Worm (Caenorhabditis elegans) whole organism, L1 larva: Measurements from ENCODE around the gene acs-9.
"Not testable (repeated sequence)": the region's sequence is repeated elsewhere in the genome, so short reads cannot be mapped to it uniquely, and the experiment has no call there.

Experiments
- F16B12.6 ChIP-seq: fragments of 150-350 bp; optimal IDR thresholded peaks from 2 replicates; lab custom pipeline; 2014; ENCODE audit warnings: missing biosample characterization, missing genetic modification characterization
- swsn-7 ChIP-seq: sonication (generic microtip); optimal IDR thresholded peaks from 2 replicates; lab custom pipeline; 2016; ENCODE audit warnings: missing genetic modification characterization, missing compliant biosample characterization
- tlp-1 ChIP-seq: fragments of 150-350 bp; optimal IDR thresholded peaks from 2 replicates; lab custom pipeline; 2014; ENCODE audit warnings: missing biosample characterization, missing genetic modification characterization

The acs-9 gene

DNA sequence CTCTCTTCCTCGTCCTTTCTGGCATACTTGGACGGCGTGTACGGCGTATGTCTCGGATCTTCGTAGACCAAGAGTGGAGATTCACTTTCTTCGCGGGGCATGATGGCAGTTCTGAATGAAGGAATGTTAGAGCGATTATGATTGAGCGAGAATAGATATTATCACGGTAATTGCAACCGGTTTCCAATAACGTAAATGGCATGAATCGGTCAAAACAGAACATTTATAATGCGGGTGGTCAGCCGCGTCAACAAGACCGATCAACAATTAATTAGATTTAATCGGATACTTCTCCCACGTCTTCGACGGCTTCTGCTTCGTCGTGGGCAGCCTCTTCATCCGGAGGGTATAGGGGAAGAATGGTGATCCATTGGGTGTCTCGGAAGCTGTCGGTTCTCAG, 45.6 kb downstream of the acs-9 start, which contains the start of gene F41G4.13:
TSS of gene F41G4.13 (minus strand) at position 101 of the 400 bp plus-strand sequence.
- not testable (repeated sequence) for TF ChIP-seq swsn-7; F16B12.6 (tag; lab: Kevin White, UChicago); tlp-1 (tag; lab: Kevin White, UChicago)
